Worm (Caenorhabditis elegans): ENCODE results near the gene srg-32.

DNA sequence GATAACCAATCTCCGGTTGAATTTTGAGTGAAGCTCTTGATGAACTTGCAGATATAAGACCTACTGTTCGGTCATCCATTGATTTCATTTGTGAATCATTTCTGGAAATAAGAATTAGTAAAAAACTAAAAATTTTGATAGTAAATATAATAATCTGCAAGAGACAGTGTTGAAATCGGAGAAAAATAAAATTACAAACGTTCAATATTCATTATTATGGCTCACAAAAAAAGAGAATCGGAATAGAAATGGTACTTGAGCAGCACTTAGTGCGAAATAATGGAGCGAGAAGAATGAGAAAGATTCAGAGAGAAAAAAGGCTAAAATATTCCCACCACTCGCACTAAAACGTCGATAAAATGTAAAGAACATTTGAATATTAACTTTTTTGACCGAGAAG, 12.3 kb downstream of the srg-32 start, which contains the start of gene vps-54:
- no peak for TF ChIP-seq unc-62 (GFP tag; optimal IDR thresholded peaks at IDR 0.05)
- no peak for TF ChIP-seq snpc-4 (GFP tag; optimal IDR thresholded peaks at IDR 0.05)
- TF ChIP-seq snpc-4 (tag; optimal IDR thresholded peaks at IDR 0.05), result no peak
- TF ChIP-seq F37B4.10 (GFP tag; IDR thresholded peaks at IDR 0.05), result no peak
- no peak for TF ChIP-seq B0261.1 (tag; optimal IDR thresholded peaks at IDR 0.05)
- TF ChIP-seq him-1 (tag; optimal IDR thresholded peaks at IDR 0.05), result no peak
- TF ChIP-seq snpc-3.4 (tag; optimal IDR thresholded peaks at IDR 0.05), result no peak
- TF ChIP-seq nfya-2 (GFP tag; IDR thresholded peaks at IDR 0.05), result no peak
